Worm (Caenorhabditis elegans) whole organism, L1 larva: Measurements from ENCODE around the gene dpy-27.
"Not testable (repeated sequence)": the region's sequence is repeated elsewhere in the genome, so short reads cannot be mapped to it uniquely, and the experiment has no call there.

Experiments
- ama-1 ChIP-seq: fragments of 150-350 bp; optimal IDR thresholded peaks from 2 replicates; lab custom pipeline; 2014
- egl-27 ChIP-seq, 2 experiments: fragments of 150-350 bp in 1 of 2; sonication (generic microtip); optimal IDR thresholded peaks; 3 replicates each; lab custom pipeline; 2017 to 2018; ENCODE audit warnings: missing biosample characterization in 2 of 2, missing genetic modification characterization in 2 of 2, missing genetic modification reagents in 2 of 2
- elt-2 ChIP-seq: sonication (generic microtip); optimal IDR thresholded peaks from 2 replicates; lab custom pipeline; 2016; ENCODE audit warnings: missing genetic modification characterization, mild to moderate bottlenecking, inconsistent platforms, missing compliant biosample characterization, missing genetic modification reagents
- fos-1 ChIP-seq: fragments of 150-350 bp; optimal IDR thresholded peaks from 2 replicates; lab custom pipeline; 2014; ENCODE audit warnings: missing biosample characterization, missing genetic modification characterization
- lin-15B ChIP-seq: fragments of 150-350 bp; sonication (generic microtip); optimal IDR thresholded peaks from 3 replicates; lab custom pipeline; 2014; ENCODE audit warnings: missing biosample characterization, missing genetic modification characterization
- mep-1 ChIP-seq: fragments of 150-350 bp; optimal IDR thresholded peaks from 2 replicates; lab custom pipeline; 2014; ENCODE audit warnings: missing biosample characterization, missing genetic modification characterization
- swsn-7 ChIP-seq: sonication (generic microtip); optimal IDR thresholded peaks from 2 replicates; lab custom pipeline; 2016; ENCODE audit warnings: missing genetic modification characterization, missing compliant biosample characterization

DNA sequence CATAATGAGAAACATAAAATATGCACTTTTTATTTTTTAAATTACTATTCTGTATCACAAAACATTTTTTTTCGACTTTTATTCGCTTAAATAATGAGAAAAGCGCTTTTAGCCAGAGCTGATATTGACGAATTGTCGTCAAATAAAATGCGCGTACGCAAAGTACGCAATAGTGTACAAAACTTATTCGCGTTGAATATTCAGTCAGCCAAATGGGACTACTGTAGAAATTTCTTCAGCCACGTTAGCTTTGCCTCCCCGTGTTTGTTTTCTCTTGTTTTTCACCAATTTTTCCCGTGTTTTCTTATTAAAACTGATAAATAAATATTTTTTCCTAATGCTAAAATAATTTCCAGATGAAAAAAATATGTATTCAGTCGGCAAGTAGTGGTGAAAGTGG lies 37.5 kb upstream of the dpy-27 start:
- not testable (repeated sequence) for TF ChIP-seq elt-2 (tag; lab: Kevin White, UChicago); ama-1 (lab: Kevin White, UChicago); egl-27 (tag; optimal IDR thresholded peaks at IDR 0.05; lab: Kevin White, UChicago); lin-15B (tag; lab: Kevin White, UChicago); mep-1; fos-1 (tag; lab: Kevin White, UChicago)
- TF ChIP-seq swsn-7, result peak; percentile 34
